Fruit fly (Drosophila melanogaster): ENCODE data around the gene CG43076.

- TF ChIP-seq Lpt (GFP tag; optimal IDR thresholded peaks at IDR 0.05) (no peak), Blimp-1 (GFP tag; optimal IDR thresholded peaks at IDR 0.05) (no peak), ss (GFP tag; optimal IDR thresholded peaks at IDR 0.05) (no peak)
Observed at dm6 chrX:15272305-15272704, 48.9 kb upstream of the CG43076 start, which contains the start of gene CG9106.

Measured in whole organism, prepupa.